Fruit fly (Drosophila melanogaster) whole organism, prepupa: ENCODE measurements around the gene Secp43.

Source experiments
- Blimp-1 ChIP-seq: fragments of 200-800 bp; sonication (Bioruptor generic); optimal IDR thresholded peaks from 3 replicates; lab custom pipeline; 2017; ENCODE audit warnings: missing biosample characterization, missing genetic modification characterization, mild to moderate bottlenecking, moderate library complexity, missing genetic modification reagents
- CG11294 ChIP-seq: fragments of 200-800 bp; sonication (Bioruptor generic); IDR thresholded peaks from 2 replicates; pipeline ENCODE4 v1.3.6; 2022; ENCODE audit warnings: missing biosample characterization, missing genetic modification characterization
- CG11762 ChIP-seq: fragments of 200-800 bp; sonication (Bioruptor generic); optimal IDR thresholded peaks from 3 replicates; lab custom pipeline; 2016; ENCODE audit warnings: missing biosample characterization, missing genetic modification characterization; ENCODE audit not compliant: insufficient read depth
- CG11902 ChIP-seq: fragments of 200-800 bp; sonication (Bioruptor generic); optimal IDR thresholded peaks from 3 replicates; lab custom pipeline; 2016; ENCODE audit warnings: missing biosample characterization, missing genetic modification characterization
- CG1621 ChIP-seq: fragments of 200-800 bp; sonication (Bioruptor generic); optimal IDR thresholded peaks from 3 replicates; lab custom pipeline; 2018; ENCODE audit warnings: missing biosample characterization, mild to moderate bottlenecking, missing genetic modification characterization
- CG16779 ChIP-seq: fragments of 200-800 bp; sonication (Bioruptor generic); optimal IDR thresholded peaks from 3 replicates; lab custom pipeline; 2017; ENCODE audit warnings: missing biosample characterization, mild to moderate bottlenecking, missing genetic modification characterization
- CG3032 ChIP-seq: fragments of 200-800 bp; optimal IDR thresholded peaks from 2 replicates; lab custom pipeline; 2019; ENCODE audit warnings: missing biosample characterization, mild to moderate bottlenecking, missing genetic modification characterization, moderate library complexity
- CG31627 ChIP-seq: fragments of 200-800 bp; sonication (Bioruptor generic); optimal IDR thresholded peaks from 3 replicates; lab custom pipeline; 2016; ENCODE audit warnings: missing biosample characterization, missing genetic modification characterization
- CG32006 ChIP-seq: fragments of 200-800 bp; sonication (Bioruptor generic); optimal IDR thresholded peaks from 3 replicates; lab custom pipeline; 2017; ENCODE audit warnings: missing biosample characterization, mild to moderate bottlenecking, missing genetic modification characterization
- CG34406 ChIP-seq: fragments of 200-800 bp; sonication (Bioruptor generic); optimal IDR thresholded peaks from 3 replicates; lab custom pipeline; 2016; ENCODE audit warnings: missing biosample characterization, missing genetic modification characterization
- CG3919 ChIP-seq: fragments of 200-800 bp; sonication (Bioruptor generic); optimal IDR thresholded peaks from 3 replicates; lab custom pipeline; 2016; ENCODE audit warnings: missing biosample characterization, missing genetic modification characterization
- CG6163 ChIP-seq: fragments of 200-800 bp; sonication (Bioruptor generic); IDR thresholded peaks from 3 replicates; pipeline ENCODE4 v1.3.6; 2022; ENCODE audit warnings: missing biosample characterization, missing genetic modification characterization
- CG6792 ChIP-seq: fragments of 200-800 bp; sonication (Bioruptor generic); optimal IDR thresholded peaks from 3 replicates; lab custom pipeline; 2016; ENCODE audit warnings: missing biosample characterization, missing genetic modification characterization
- CG6808 ChIP-seq: fragments of 200-800 bp; sonication (Bioruptor generic); optimal IDR thresholded peaks from 3 replicates; lab custom pipeline; 2017; ENCODE audit warnings: missing biosample characterization, missing genetic modification characterization, mild to moderate bottlenecking, moderate library complexity, missing genetic modification reagents
- CG7368 ChIP-seq: fragments of 200-800 bp; sonication (Bioruptor generic); optimal IDR thresholded peaks from 3 replicates; lab custom pipeline; 2016; ENCODE audit warnings: missing biosample characterization, missing genetic modification characterization
- CG8119 ChIP-seq: fragments of 200-800 bp; sonication (Bioruptor generic); IDR thresholded peaks from 3 replicates; pipeline ENCODE4 v1.3.6; 2022; ENCODE audit warnings: missing biosample characterization, missing genetic modification characterization
- CG8319 ChIP-seq: fragments of 200-800 bp; sonication (Bioruptor generic); optimal IDR thresholded peaks from 3 replicates; lab custom pipeline; 2016; ENCODE audit warnings: missing biosample characterization, missing genetic modification characterization
- CG9139 ChIP-seq: fragments of 200-800 bp; sonication (Bioruptor generic); optimal IDR thresholded peaks from 3 replicates; lab custom pipeline; 2017; ENCODE audit warnings: missing biosample characterization, mild to moderate bottlenecking, missing genetic modification characterization
- Eip75B ChIP-seq: fragments of 200-800 bp; sonication (Bioruptor generic); optimal IDR thresholded peaks from 3 replicates; lab custom pipeline; 2016; ENCODE audit warnings: missing biosample characterization, missing genetic modification characterization
- Eip78C ChIP-seq: fragments of 200-800 bp; sonication (Bioruptor generic); peaks from one replicate; lab custom pipeline; 2016; ENCODE audit warnings: missing biosample characterization, missing genetic modification characterization
- Eip93F ChIP-seq: fragments of 200-800 bp; sonication (Bioruptor generic); optimal IDR thresholded peaks from 2 replicates; lab custom pipeline; 2016; ENCODE audit warnings: missing biosample characterization, mild to moderate bottlenecking, missing genetic modification characterization
- Lpt ChIP-seq: fragments of 200-800 bp; sonication (Bioruptor generic); optimal IDR thresholded peaks from 3 replicates; lab custom pipeline; 2016; ENCODE audit warnings: missing biosample characterization, missing genetic modification characterization
- Met ChIP-seq: fragments of 200-800 bp; sonication (Bioruptor generic); optimal IDR thresholded peaks from 3 replicates; lab custom pipeline; 2016; ENCODE audit warnings: missing biosample characterization, missing genetic modification characterization
- OdsH ChIP-seq: fragments of 200-800 bp; sonication (Bioruptor generic); optimal IDR thresholded peaks from 3 replicates; lab custom pipeline; 2016; ENCODE audit warnings: missing biosample characterization, missing genetic modification characterization
- Sox102F ChIP-seq: fragments of 200-800 bp; sonication (Bioruptor generic); optimal IDR thresholded peaks from 2 replicates; lab custom pipeline; 2016; ENCODE audit warnings: missing biosample characterization, mild to moderate bottlenecking, missing genetic modification characterization
- Sox14 ChIP-seq: fragments of 200-800 bp; sonication (Bioruptor generic); optimal IDR thresholded peaks from 3 replicates; lab custom pipeline; 2016; ENCODE audit warnings: missing biosample characterization, missing genetic modification characterization
- achi ChIP-seq: fragments of 200-800 bp; sonication (Bioruptor generic); optimal IDR thresholded peaks from 3 replicates; lab custom pipeline; 2016; ENCODE audit warnings: missing biosample characterization, missing genetic modification characterization
- acj6 ChIP-seq: fragments of 200-800 bp; sonication (Bioruptor generic); optimal IDR thresholded peaks from 3 replicates; lab custom pipeline; 2016; ENCODE audit warnings: missing biosample characterization, missing genetic modification characterization
- cyc ChIP-seq: fragments of 200-800 bp; sonication (Bioruptor generic); optimal IDR thresholded peaks from 3 replicates; lab custom pipeline; 2016; ENCODE audit warnings: missing biosample characterization, missing genetic modification characterization
- dac ChIP-seq: fragments of 200-800 bp; sonication (Bioruptor generic); optimal IDR thresholded peaks from 2 replicates; lab custom pipeline; 2017; ENCODE audit warnings: missing biosample characterization, mild to moderate bottlenecking, missing genetic modification characterization
- dsx ChIP-seq: fragments of 200-800 bp; optimal IDR thresholded peaks from 3 replicates; lab custom pipeline; 2019; ENCODE audit warnings: missing biosample characterization, mild to moderate bottlenecking, missing genetic modification characterization, moderate library complexity; ENCODE audit not compliant: poor library complexity, severe bottlenecking
- eg ChIP-seq: fragments of 200-800 bp; sonication (Bioruptor generic); IDR thresholded peaks from 3 replicates; pipeline ENCODE4 v1.3.6; 2022; ENCODE audit warnings: missing biosample characterization, missing genetic modification characterization
- fd59A ChIP-seq: fragments of 200-800 bp; sonication (Bioruptor generic); optimal IDR thresholded peaks from 2 replicates; lab custom pipeline; 2017; ENCODE audit warnings: missing biosample characterization, mild to moderate bottlenecking, missing genetic modification characterization, missing genetic modification reagents
- fkh ChIP-seq: fragments of 200-800 bp; sonication (Bioruptor generic); optimal IDR thresholded peaks from 3 replicates; lab custom pipeline; 2017; ENCODE audit warnings: missing biosample characterization, mild to moderate bottlenecking, missing genetic modification characterization, moderate library complexity
- lz ChIP-seq: fragments of 200-800 bp; sonication (Bioruptor generic); optimal IDR thresholded peaks from 3 replicates; lab custom pipeline; 2016; ENCODE audit warnings: missing biosample characterization, missing genetic modification characterization
- net ChIP-seq: fragments of 200-800 bp; sonication (Bioruptor generic); optimal IDR thresholded peaks from 3 replicates; lab custom pipeline; 2016; ENCODE audit warnings: missing biosample characterization, missing genetic modification characterization
- pdm3 ChIP-seq: fragments of 200-800 bp; sonication (Bioruptor generic); optimal IDR thresholded peaks from 3 replicates; lab custom pipeline; 2016; ENCODE audit warnings: missing biosample characterization, missing genetic modification characterization
- salr ChIP-seq, 2 experiments: fragments of 200-800 bp; sonication (Bioruptor generic); optimal IDR thresholded peaks; 3 replicates each; lab custom pipeline; 2016 to 2018; ENCODE audit warnings: missing biosample characterization in 2 of 2, missing genetic modification characterization in 2 of 2, mild to moderate bottlenecking in 1 of 2
- spab ChIP-seq: fragments of 200-800 bp; sonication (Bioruptor generic); optimal IDR thresholded peaks from 2 replicates; lab custom pipeline; 2017; ENCODE audit warnings: missing biosample characterization, mild to moderate bottlenecking, missing genetic modification characterization, missing genetic modification reagents
- ss ChIP-seq, 2 experiments: fragments of 200-800 bp; sonication (Bioruptor generic); optimal IDR thresholded peaks; 2 replicates in 1 of 2; 3 replicates in 1 of 2; lab custom pipeline; 2017 to 2018; ENCODE audit warnings: mild to moderate bottlenecking in 2 of 2, missing biosample characterization in 2 of 2, missing genetic modification characterization in 2 of 2, moderate library complexity in 1 of 2
- svp ChIP-seq: fragments of 200-800 bp; sonication (Bioruptor generic); peaks from one replicate; lab custom pipeline; 2016; ENCODE audit warnings: missing biosample characterization, missing genetic modification characterization

The Secp43 gene

DNA sequence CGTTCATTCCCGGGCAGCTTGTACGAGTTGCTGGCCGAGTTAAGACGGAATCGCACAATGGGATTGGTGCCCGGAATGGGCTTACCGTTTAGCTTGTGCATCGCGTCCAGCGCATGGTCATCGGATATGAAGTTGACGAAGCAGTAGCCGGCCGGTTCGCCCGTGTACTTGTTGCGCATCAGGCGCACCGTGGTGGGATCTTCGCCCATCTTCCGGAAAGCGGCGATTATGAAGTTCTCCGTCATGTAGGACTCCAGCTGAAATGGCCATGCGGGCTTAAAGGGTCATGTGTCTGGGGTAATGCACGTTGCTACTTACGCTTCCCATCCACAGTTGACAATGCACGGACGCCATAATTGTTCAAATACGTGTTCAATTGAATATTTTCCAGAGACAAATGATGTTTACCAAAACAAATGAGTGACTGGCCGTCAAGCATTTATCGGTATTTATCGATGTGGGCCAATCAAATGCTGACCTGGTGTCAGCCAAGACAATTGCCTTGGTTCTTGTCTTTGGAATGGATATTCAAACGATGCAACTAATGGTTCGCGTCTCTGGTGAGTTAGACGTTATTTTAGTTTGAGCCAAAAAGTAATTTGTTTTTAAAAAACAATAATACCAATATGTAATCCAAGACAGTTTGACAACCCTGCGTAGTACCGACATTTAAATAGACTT is at the start of gene Secp43, which contains the start of gene ND-B8:
TSS of gene Secp43 (minus strand) at position 445 of the 681 bp plus-strand sequence.
TSS of gene ND-B8 (plus strand) at position 618 of the 681 bp plus-strand sequence.
- TF ChIP-seq fd59A (GFP tag; lab: Kevin White, UChicago) (no peak), dsx (GFP tag; lab: Kevin White, UChicago) (peak; percentile 36), net (GFP tag; lab: Kevin White, UChicago) (no peak), OdsH (GFP tag; lab: Kevin White, UChicago) (no peak), CG8119 (GFP tag; lab: Robert Waterston, UW) (no peak), CG31627 (GFP tag; lab: Kevin White, UChicago) (no peak), ss (GFP tag; optimal IDR thresholded peaks at IDR 0.05; lab: Kevin White, UChicago) (no peak), CG1621 (tag; lab: Kevin White, UChicago) (peak; percentile 32), Blimp-1 (GFP tag; lab: Kevin White, UChicago) (no peak), CG3919 (GFP tag; lab: Kevin White, UChicago) (no peak), Eip93F (GFP tag; lab: Kevin White, UChicago) (no peak), cyc (GFP tag; lab: Kevin White, UChicago) (no peak), achi (GFP tag; lab: Kevin White, UChicago) (peak; percentile 29), CG7368 (GFP tag; lab: Kevin White, UChicago) (no peak), acj6 (GFP tag; lab: Kevin White, UChicago) (no peak), eg (GFP tag; lab: Robert Waterston, UW) (no peak), Sox102F (no peak), Eip75B (no peak), CG3032 (tag; lab: Kevin White, UChicago) (no peak), svp (peak; percentile 86), Sox14 (GFP tag; lab: Kevin White, UChicago) (peak; percentile 27), fkh (GFP tag; lab: Kevin White, UChicago) (peak; percentile 77), Met (GFP tag; lab: Kevin White, UChicago) (no peak), pdm3 (GFP tag; lab: Kevin White, UChicago) (no peak), CG8319 (GFP tag; lab: Kevin White, UChicago) (no peak), dac (GFP tag; lab: Kevin White, UChicago) (no peak), CG6808 (GFP tag; lab: Kevin White, UChicago) (peak; percentile 13)
- TF ChIP-seq, all 60 proteins: peak for 7

DNA sequence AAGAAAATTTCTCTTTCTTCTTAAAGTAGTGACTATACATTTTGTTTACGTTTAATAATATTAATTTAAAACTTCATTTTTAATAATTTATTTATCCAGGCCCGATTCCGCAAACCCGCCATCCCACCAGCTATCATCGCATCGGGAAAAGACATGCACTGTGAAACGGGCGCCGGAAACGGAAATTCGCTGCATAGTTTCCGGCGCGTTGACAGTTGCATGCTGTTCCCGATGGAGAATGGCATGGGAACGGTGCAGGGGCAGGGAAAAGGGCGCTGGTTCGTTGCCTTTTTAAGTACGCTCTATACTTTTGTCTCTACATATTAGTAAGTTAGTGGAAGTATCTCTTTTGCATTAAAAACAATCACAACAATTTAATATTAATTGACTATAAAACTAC is 23.7 kb upstream of the Secp43 start:
- TF ChIP-seq CG34406 (no peak), Eip78C (peak; percentile 57), salr (GFP tag; optimal IDR thresholded peaks at IDR 0.05; lab: Kevin White, UChicago) (no peak), acj6 (GFP tag; lab: Kevin White, UChicago) (no peak), CG9139 (GFP tag; lab: Kevin White, UChicago) (no peak), spab (GFP tag; lab: Kevin White, UChicago) (no peak), eg (GFP tag; lab: Robert Waterston, UW) (peak; percentile 22; the same call in 1 of the 3 replicates), CG11762 (GFP tag; lab: Kevin White, UChicago) (no peak), CG3919 (GFP tag; lab: Kevin White, UChicago) (peak; percentile 26), achi (GFP tag; lab: Kevin White, UChicago) (peak; percentile 37)

DNA sequence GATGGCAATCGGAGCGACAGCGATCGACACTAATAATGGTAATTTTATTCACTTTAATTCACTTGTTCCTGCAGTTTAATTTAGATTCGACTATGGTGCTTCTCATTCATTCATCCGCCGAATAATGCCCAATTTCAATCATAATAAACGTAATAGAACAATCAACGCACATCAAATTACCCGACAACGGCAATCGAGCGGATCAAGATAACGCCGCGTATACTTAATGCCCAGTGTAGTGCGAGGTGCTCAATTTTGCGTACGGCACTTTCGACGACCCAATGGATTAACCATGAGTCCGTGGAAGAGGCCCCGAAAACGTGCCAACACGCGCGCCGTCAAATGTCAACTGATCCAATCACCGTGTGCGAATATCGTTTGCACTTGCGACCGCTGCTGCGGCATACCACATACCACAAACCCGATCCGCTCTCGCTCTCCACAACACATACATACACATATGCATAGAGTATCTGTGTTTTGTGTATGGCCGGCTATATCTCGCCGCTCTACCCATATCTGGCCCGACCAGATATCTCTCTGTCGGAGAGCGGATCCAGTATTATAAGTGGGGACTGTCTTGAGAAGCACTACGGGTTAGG is 22.5 kb upstream of the Secp43 start, which contains the start of gene ine:
TSS of gene ine (minus strand) at position 351 of the 602 bp plus-strand sequence.
- TF ChIP-seq CG1621 (tag; lab: Kevin White, UChicago) (peak; percentile 42), Lpt (GFP tag; lab: Kevin White, UChicago) (no peak), lz (GFP tag; lab: Kevin White, UChicago) (no peak), eg (GFP tag; lab: Robert Waterston, UW) (peak; percentile 50; the same call in 1 of the 3 replicates), CG9139 (GFP tag; lab: Kevin White, UChicago) (no peak), CG32006 (no peak), CG11294 (GFP tag; lab: Robert Waterston, UW) (no peak), CG8319 (GFP tag; lab: Kevin White, UChicago) (no peak), spab (GFP tag; lab: Kevin White, UChicago) (no peak), CG3919 (GFP tag; lab: Kevin White, UChicago) (no peak), CG6792 (GFP tag; lab: Kevin White, UChicago) (no peak), CG11902 (no peak), salr (GFP tag; optimal IDR thresholded peaks at IDR 0.05; lab: Kevin White, UChicago) (no peak), CG6163 (GFP tag; lab: Robert Waterston, UW) (peak; percentile 55; the same call in 1 of the 3 replicates), Sox102F (no peak), CG16779 (tag; lab: Kevin White, UChicago) (peak; percentile 25), Eip78C (peak; percentile 55)
- TF ChIP-seq, all 60 proteins: peak for 5
